Worm (Caenorhabditis elegans) whole organism, L4 larva: ENCODE data around the gene ncr-2.

Experiments
- Y5F2A.4 ChIP-seq: fragments of 200-800 bp; sonication (Bioruptor generic); optimal IDR thresholded peaks from 2 replicates; lab custom pipeline; 2018; ENCODE audit warnings: mild to moderate bottlenecking, missing genetic modification characterization, missing compliant biosample characterization
- ama-1 ChIP-seq: fragments of 150-350 bp; optimal IDR thresholded peaks from 2 replicates; lab custom pipeline; 2014; ENCODE audit warnings: inconsistent platforms, mixed read lengths
- ceh-44 ChIP-seq: fragments of 200-800 bp; sonication (Bioruptor generic); IDR thresholded peaks from 2 replicates; pipeline ENCODE4 v1.3.6; 2022; ENCODE audit warnings: missing genetic modification reagents, missing genetic modification characterization, missing compliant biosample characterization
- daf-8 ChIP-seq: fragments of 200-800 bp; sonication (Bioruptor generic); IDR thresholded peaks from 2 replicates; pipeline ENCODE4 v1.3.6; 2022; ENCODE audit warnings: missing genetic modification characterization, missing compliant biosample characterization
- jun-1 ChIP-seq: fragments of 150-350 bp; optimal IDR thresholded peaks from 2 replicates; lab custom pipeline; 2014; ENCODE audit warnings: missing biosample characterization, missing genetic modification reagents, missing genetic modification characterization
- lin-15B ChIP-seq: fragments of 150-350 bp; sonication (generic microtip); optimal IDR thresholded peaks from 3 replicates; lab custom pipeline; 2014; ENCODE audit warnings: missing biosample characterization, missing genetic modification characterization
- mep-1 ChIP-seq: fragments of 150-350 bp; sonication (generic microtip); optimal IDR thresholded peaks from 3 replicates; lab custom pipeline; 2014; ENCODE audit warnings: missing biosample characterization, missing genetic modification characterization
- nhr-11 ChIP-seq: fragments of 150-350 bp; optimal IDR thresholded peaks from 2 replicates; lab custom pipeline; 2014; ENCODE audit warnings: missing biosample characterization, missing genetic modification characterization
- nhr-25 ChIP-seq: sonication (generic microtip); optimal IDR thresholded peaks from 2 replicates; lab custom pipeline; 2017; ENCODE audit warnings: missing genetic modification characterization, mild to moderate bottlenecking, missing compliant biosample characterization, antibody characterized with exemption, moderate library complexity, borderline replicate concordance; ENCODE audit not compliant: insufficient read depth
- nhr-77 ChIP-seq: fragments of 150-350 bp; optimal IDR thresholded peaks from 2 replicates; lab custom pipeline; 2014; ENCODE audit warnings: missing biosample characterization, missing genetic modification characterization
- saeg-2 ChIP-seq: fragments of 200-800 bp; sonication (Bioruptor generic); IDR thresholded peaks from 2 replicates; pipeline ENCODE4 v1.3.6; 2022; ENCODE audit warnings: missing genetic modification reagents, missing genetic modification characterization, missing compliant biosample characterization
- spr-3 ChIP-seq: fragments of 200-800 bp; sonication (Bioruptor generic); optimal IDR thresholded peaks from 2 replicates; lab custom pipeline; 2018; ENCODE audit warnings: mild to moderate bottlenecking, missing genetic modification characterization, missing compliant biosample characterization
- unc-130 ChIP-seq: sonication (generic microtip); optimal IDR thresholded peaks from 2 replicates; lab custom pipeline; 2016; ENCODE audit warnings: missing genetic modification reagents, missing genetic modification characterization, missing compliant biosample characterization
- zag-1 ChIP-seq: fragments of 150-350 bp; optimal IDR thresholded peaks from 2 replicates; lab custom pipeline; 2014; ENCODE audit warnings: missing biosample characterization, missing genetic modification characterization

DNA sequence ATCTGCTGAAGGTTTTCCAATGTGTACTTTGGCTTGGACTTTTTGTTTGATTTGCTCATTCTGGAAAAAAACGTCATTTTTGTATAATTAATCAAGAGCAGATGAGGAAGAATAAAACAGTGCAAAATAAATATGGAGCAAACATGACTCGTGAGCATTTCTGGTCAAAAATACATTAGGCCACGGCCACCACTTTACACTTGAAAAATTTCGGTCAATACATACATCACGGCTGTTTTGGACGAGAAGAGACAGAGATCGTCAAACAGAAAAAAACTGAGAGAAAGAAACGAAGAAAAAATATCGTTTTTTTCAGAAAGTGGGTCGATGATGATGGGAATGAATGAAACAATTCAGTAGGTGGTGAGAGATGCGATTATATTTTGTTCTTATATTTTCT lies 10.2 kb downstream of the ncr-2 start, which contains the start of the genes F09G8.7 and crn-7:
- TF ChIP-seq ceh-44 (GFP tag; lab: Robert Waterston, UW) (no peak), ama-1 (lab: Kevin White, UChicago) (no peak), spr-3 (GFP tag; lab: Kevin White, UChicago) (no peak), nhr-11 (tag; lab: Kevin White, UChicago) (no peak), nhr-77 (tag; lab: Kevin White, UChicago) (no peak), Y5F2A.4 (GFP tag; lab: Kevin White, UChicago) (no peak), mep-1 (tag; lab: Kevin White, UChicago) (no peak), zag-1 (tag; lab: Kevin White, UChicago) (no peak), lin-15B (tag; lab: Kevin White, UChicago) (no peak), saeg-2 (no peak), unc-130 (GFP tag; lab: Kevin White, UChicago) (no peak), daf-8 (GFP tag; lab: Robert Waterston, UW) (no peak), jun-1 (tag; lab: Kevin White, UChicago) (no peak), nhr-25 (tag; lab: Kevin White, UChicago) (no peak)
